Worm (Caenorhabditis elegans): ENCODE results near the gene F46B6.13.

- TF ChIP-seq F13H6.1 (tag; optimal IDR thresholded peaks at IDR 0.05) (no peak), ceh-9 (tag; optimal IDR thresholded peaks at IDR 0.05) (no peak), pha-4 (tag; optimal IDR thresholded peaks at IDR 0.05) (no peak), ama-1 (optimal IDR thresholded peaks at IDR 0.05) (no peak), elt-2 (tag; optimal IDR thresholded peaks at IDR 0.05) (no peak), ceh-18 (tag; optimal IDR thresholded peaks at IDR 0.05) (no peak), lin-11 (tag; optimal IDR thresholded peaks at IDR 0.05) (no peak), unc-55 (GFP tag; optimal IDR thresholded peaks at IDR 0.05) (no peak)
Measured at ce11 chrV:9755725-9756124, 43.3 kb downstream of the F46B6.13 start, which contains the start of gene F58E6.8.

Measured in whole organism, late embryonic.